Fruit fly (Drosophila melanogaster) whole organism, embryonic: Measurements from ENCODE around the gene CG34057.

ENCODE experiments used
- Atf3 ChIP-seq: fragments of 200-800 bp; sonication (Bioruptor generic); optimal IDR thresholded peaks from 3 replicates; lab custom pipeline; 2016; ENCODE audit warnings: missing biosample characterization, missing genetic modification characterization
- C15 ChIP-seq: fragments of 200-800 bp; sonication (Bioruptor generic); IDR thresholded peaks from 3 replicates; pipeline ENCODE4 v1.3.6; 2022; ENCODE audit warnings: missing biosample characterization, missing genetic modification characterization
- CG10321 ChIP-seq: fragments of 200-800 bp; sonication (Bioruptor generic); IDR thresholded peaks from 2 replicates; pipeline ENCODE4 v1.3.6; 2022; ENCODE audit warnings: missing biosample characterization, missing genetic modification characterization
- CG10366 ChIP-seq: fragments of 200-800 bp; sonication (Bioruptor generic); IDR thresholded peaks from 2 replicates; pipeline ENCODE4 v1.3.6; 2022; ENCODE audit warnings: missing biosample characterization, missing genetic modification characterization
- CG10431 ChIP-seq: fragments of 200-800 bp; sonication (Bioruptor generic); optimal IDR thresholded peaks from 3 replicates; lab custom pipeline; 2018; ENCODE audit warnings: missing biosample characterization, mild to moderate bottlenecking, missing genetic modification characterization
- CG13287 ChIP-seq: fragments of 200-800 bp; sonication (Bioruptor generic); IDR thresholded peaks from 2 replicates; pipeline ENCODE4 v1.3.6; 2022; ENCODE audit warnings: missing biosample characterization, missing genetic modification characterization; ENCODE audit not compliant: partially characterized antibody
- CG13624 ChIP-seq: fragments of 200-800 bp; sonication (Bioruptor generic); optimal IDR thresholded peaks from 2 replicates; lab custom pipeline; 2016; ENCODE audit warnings: missing biosample characterization, missing genetic modification characterization
- CG13894 ChIP-seq: fragments of 200-800 bp; sonication (Bioruptor generic); optimal IDR thresholded peaks from 3 replicates; lab custom pipeline; 2018; ENCODE audit warnings: missing biosample characterization, mild to moderate bottlenecking, missing genetic modification characterization, moderate library complexity
- CG1602 ChIP-seq: fragments of 200-800 bp; sonication (Bioruptor generic); optimal IDR thresholded peaks from 3 replicates; lab custom pipeline; 2016; ENCODE audit warnings: missing biosample characterization, missing genetic modification characterization
- CG17361 ChIP-seq: fragments of 200-800 bp; sonication (Bioruptor generic); IDR thresholded peaks from 3 replicates; pipeline ENCODE4 v1.3.6; 2022; ENCODE audit warnings: missing biosample characterization, missing genetic modification characterization
- CG17802 ChIP-seq: fragments of 200-800 bp; sonication (Bioruptor generic); optimal IDR thresholded peaks from 2 replicates; lab custom pipeline; 2018; ENCODE audit warnings: missing biosample characterization, mild to moderate bottlenecking, missing genetic modification characterization, moderate library complexity
- CG17829 ChIP-seq: fragments of 200-800 bp; optimal IDR thresholded peaks from 2 replicates; lab custom pipeline; 2019; ENCODE audit warnings: missing biosample characterization, mild to moderate bottlenecking, missing genetic modification characterization, moderate library complexity
- CG18619 ChIP-seq: fragments of 200-800 bp; sonication (Bioruptor generic); optimal IDR thresholded peaks from 3 replicates; lab custom pipeline; 2017; ENCODE audit warnings: missing biosample characterization, mild to moderate bottlenecking, missing genetic modification characterization
- CG18764 ChIP-seq: fragments of 200-800 bp; sonication (Bioruptor generic); optimal IDR thresholded peaks from 3 replicates; lab custom pipeline; 2016; ENCODE audit warnings: missing biosample characterization, missing genetic modification characterization
- CG2875 ChIP-seq: fragments of 200-800 bp; sonication (Bioruptor generic); optimal IDR thresholded peaks from 2 replicates; lab custom pipeline; 2017; ENCODE audit warnings: missing biosample characterization, mild to moderate bottlenecking, missing genetic modification characterization, missing genetic modification reagents
- CG3281 ChIP-seq: fragments of 200-800 bp; sonication (Bioruptor generic); optimal IDR thresholded peaks from 3 replicates; lab custom pipeline; 2017; ENCODE audit warnings: missing biosample characterization, mild to moderate bottlenecking, missing genetic modification characterization
- CG43689 ChIP-seq: fragments of 200-800 bp; sonication (Bioruptor generic); IDR thresholded peaks from 2 replicates; pipeline ENCODE4 v1.3.6; 2022; ENCODE audit warnings: missing biosample characterization, missing genetic modification characterization
- CG4404 ChIP-seq: fragments of 200-800 bp; sonication (Bioruptor generic); IDR thresholded peaks from 2 replicates; pipeline ENCODE4 v1.3.6; 2022; ENCODE audit warnings: missing biosample characterization, missing genetic modification characterization
- CG7786 ChIP-seq: fragments of 200-800 bp; sonication (Bioruptor generic); optimal IDR thresholded peaks from 2 replicates; lab custom pipeline; 2016; ENCODE audit warnings: missing biosample characterization, missing genetic modification characterization
- CG8089 ChIP-seq: fragments of 200-800 bp; sonication (Bioruptor generic); optimal IDR thresholded peaks from 3 replicates; lab custom pipeline; 2016; ENCODE audit warnings: missing biosample characterization, missing genetic modification characterization
- D19A ChIP-seq: fragments of 200-800 bp; optimal IDR thresholded peaks from 3 replicates; lab custom pipeline; 2019; ENCODE audit warnings: missing biosample characterization, mild to moderate bottlenecking, missing genetic modification characterization, moderate library complexity
- E2f2 ChIP-seq: fragments of 200-800 bp; sonication (Bioruptor generic); IDR thresholded peaks from 2 replicates; pipeline ENCODE4 v1.3.6; 2022; ENCODE audit warnings: missing biosample characterization, missing genetic modification characterization
- Fer1 ChIP-seq: fragments of 200-800 bp; sonication (Bioruptor generic); optimal IDR thresholded peaks from 2 replicates; lab custom pipeline; 2017; ENCODE audit warnings: missing biosample characterization, mild to moderate bottlenecking, missing genetic modification characterization
- GATAe ChIP-seq: fragments of 200-800 bp; sonication (Bioruptor generic); conservative IDR thresholded peaks from 2 replicates; pipeline ENCODE4 v1.3.6; 2022; ENCODE audit warnings: missing biosample characterization, missing genetic modification characterization
- H15 ChIP-seq: fragments of 200-800 bp; sonication (Bioruptor generic); IDR thresholded peaks from 3 replicates; pipeline ENCODE4 v1.3.6; 2022; ENCODE audit warnings: missing biosample characterization, missing genetic modification characterization
- MBD-R2 ChIP-seq: fragments of 200-800 bp; sonication (Bioruptor generic); IDR thresholded peaks from 2 replicates; pipeline ENCODE4 v1.3.6; 2022; ENCODE audit warnings: missing biosample characterization, missing genetic modification characterization
- NC2β ChIP-seq: fragments of 200-800 bp; sonication (Bioruptor generic); optimal IDR thresholded peaks from 2 replicates; lab custom pipeline; 2016; ENCODE audit warnings: missing biosample characterization, missing genetic modification characterization
- NK7.1 ChIP-seq: fragments of 200-800 bp; sonication (Bioruptor generic); optimal IDR thresholded peaks from 3 replicates; lab custom pipeline; 2016; ENCODE audit warnings: missing biosample characterization, missing genetic modification characterization
- Trl ChIP-seq, 3 experiments: fragments of >200 bp in 2 of 3; fragments of 200-800 bp in 1 of 3; sonication (Bioruptor generic) in 1 of 3; optimal IDR thresholded peaks; 2 replicates in 1 of 3; 3 replicates in 2 of 3; lab custom pipeline; 2016 to 2017; ENCODE audit warnings: missing biosample characterization in 1 of 3, missing genetic modification characterization in 1 of 3
- ap ChIP-seq: fragments of 200-800 bp; sonication (Bioruptor generic); IDR thresholded peaks from 2 replicates; pipeline ENCODE4 v1.3.6; 2022; ENCODE audit warnings: missing biosample characterization, missing genetic modification characterization
- ara ChIP-seq: fragments of 200-800 bp; sonication (Bioruptor generic); IDR thresholded peaks from 2 replicates; pipeline ENCODE4 v1.3.6; 2022; ENCODE audit warnings: missing biosample characterization, missing genetic modification characterization
- bab2 ChIP-seq: fragments of 200-800 bp; sonication (Bioruptor generic); optimal IDR thresholded peaks from 2 replicates; lab custom pipeline; 2016; ENCODE audit warnings: missing biosample characterization, missing genetic modification characterization
- bigmax ChIP-seq: fragments of 200-800 bp; sonication (Bioruptor generic); optimal IDR thresholded peaks from 2 replicates; lab custom pipeline; 2018; ENCODE audit warnings: missing biosample characterization, mild to moderate bottlenecking, missing genetic modification characterization
- crp ChIP-seq, 2 experiments: fragments of 200-800 bp; sonication (Bioruptor generic); optimal IDR thresholded peaks; 2 replicates in 1 of 2; 3 replicates in 1 of 2; lab custom pipeline; 2017; ENCODE audit warnings: missing biosample characterization in 2 of 2, missing genetic modification characterization in 2 of 2, mild to moderate bottlenecking in 1 of 2, moderate library complexity in 1 of 2
- dm ChIP-seq: fragments of 200-800 bp; sonication (Bioruptor generic); optimal IDR thresholded peaks from 3 replicates; lab custom pipeline; 2016; ENCODE audit warnings: missing biosample characterization, missing genetic modification characterization
- dmrt99B ChIP-seq: fragments of 200-800 bp; sonication (Bioruptor generic); optimal IDR thresholded peaks from 2 replicates; lab custom pipeline; 2018; ENCODE audit warnings: missing biosample characterization, mild to moderate bottlenecking, missing genetic modification characterization, moderate library complexity
- fu2 ChIP-seq: fragments of 200-800 bp; sonication (Bioruptor generic); optimal IDR thresholded peaks from 2 replicates; lab custom pipeline; 2016; ENCODE audit warnings: missing biosample characterization, missing genetic modification characterization
- lab ChIP-seq: fragments of 200-800 bp; sonication (Bioruptor generic); optimal IDR thresholded peaks from 3 replicates; lab custom pipeline; 2017; ENCODE audit warnings: missing biosample characterization, missing genetic modification characterization, mild to moderate bottlenecking, moderate library complexity, missing genetic modification reagents
- maf-S ChIP-seq: fragments of 200-800 bp; sonication (Bioruptor generic); optimal IDR thresholded peaks from 2 replicates; lab custom pipeline; 2016; ENCODE audit warnings: missing biosample characterization, missing genetic modification characterization
- nom ChIP-seq: fragments of 200-800 bp; sonication (Bioruptor generic); optimal IDR thresholded peaks from 2 replicates; lab custom pipeline; 2017; ENCODE audit warnings: missing biosample characterization, missing genetic modification characterization, mild to moderate bottlenecking, moderate library complexity, missing genetic modification reagents
- phol ChIP-seq: fragments of 200-800 bp; sonication (Bioruptor generic); optimal IDR thresholded peaks from 3 replicates; lab custom pipeline; 2018; ENCODE audit warnings: missing biosample characterization, mild to moderate bottlenecking, missing genetic modification characterization, moderate library complexity
- pum ChIP-seq: fragments of 200-800 bp; sonication (Bioruptor generic); optimal IDR thresholded peaks from 2 replicates; lab custom pipeline; 2016; ENCODE audit warnings: missing biosample characterization, missing genetic modification characterization
- repo ChIP-seq: fragments of 200-800 bp; sonication (Bioruptor generic); optimal IDR thresholded peaks from 2 replicates; lab custom pipeline; 2016; ENCODE audit warnings: missing biosample characterization, missing genetic modification characterization
- run ChIP-seq: fragments of 200-800 bp; sonication (Bioruptor generic); optimal IDR thresholded peaks from 3 replicates; lab custom pipeline; 2018; ENCODE audit warnings: missing biosample characterization, mild to moderate bottlenecking, missing genetic modification characterization
- sd ChIP-seq: fragments of 200-800 bp; sonication (Bioruptor generic); optimal IDR thresholded peaks from 3 replicates; lab custom pipeline; 2018; ENCODE audit warnings: missing biosample characterization, mild to moderate bottlenecking, missing genetic modification characterization, moderate library complexity
- tgo ChIP-seq: fragments of 200-800 bp; sonication (Bioruptor generic); IDR thresholded peaks from 3 replicates; pipeline ENCODE4 v1.3.6; 2022; ENCODE audit warnings: missing biosample characterization, missing genetic modification characterization
- tll ChIP-seq, 2 experiments: fragments of 200-800 bp in 1 of 2; fragments of >200 bp in 1 of 2; sonication (Bioruptor generic) in 1 of 2; optimal IDR thresholded peaks; 2 replicates each; lab custom pipeline; 2017 to 2019; ENCODE audit warnings: missing biosample characterization in 2 of 2, missing genetic modification characterization in 2 of 2, mild to moderate bottlenecking in 1 of 2, moderate library complexity in 1 of 2
- tna ChIP-seq: fragments of 200-800 bp; sonication (Bioruptor generic); IDR thresholded peaks from 2 replicates; pipeline ENCODE4 v1.3.6; 2022; ENCODE audit warnings: missing biosample characterization, missing genetic modification characterization; ENCODE audit not compliant: partially characterized antibody
- ttk ChIP-seq: fragments of 200-800 bp; sonication (Bioruptor generic); IDR thresholded peaks from 2 replicates; pipeline ENCODE4 v2.1.2; 2022; ENCODE audit warnings: missing biosample characterization, missing genetic modification characterization
- zfh2 ChIP-seq: fragments of 200-800 bp; sonication (Bioruptor generic); optimal IDR thresholded peaks from 2 replicates; lab custom pipeline; 2016; ENCODE audit warnings: missing biosample characterization, missing genetic modification characterization

The CG34057 gene

dm6 chr3L:904364-904763 is 7.2 kb downstream of the CG34057 start (continued):
- TF ChIP-seq CG43689 (GFP tag; lab: Robert Waterston, UW) (0 out of 2 replicates have a peak, but pooled peaks have one; percentile 7), nom (GFP tag; lab: Kevin White, UChicago) (no peak), phol (tag; lab: Kevin White, UChicago) (peak; percentile 68), lab (GFP tag; lab: Kevin White, UChicago) (peak; percentile 42), crp (GFP tag; optimal IDR thresholded peaks at IDR 0.05; lab: Kevin White, UChicago) (no peak), run (no peak), CG7786 (GFP tag; lab: Kevin White, UChicago) (peak; percentile 34), CG13287 (no peak), CG1602 (GFP tag; lab: Kevin White, UChicago) (peak; percentile 61), ap (GFP tag; lab: Robert Waterston, UW) (no peak), bab2 (peak; percentile 40), Atf3 (peak; percentile 38), CG8089 (peak; percentile 46), H15 (peak; percentile 69; the same call in 2 of the 3 replicates), NK7.1 (peak; percentile 13), repo (peak; percentile 40), Fer1 (GFP tag; lab: Kevin White, UChicago) (no peak), CG4404 (GFP tag; lab: Robert Waterston, UW) (no peak; the same call in 1 of the 2 replicates), GATAe (GFP tag; lab: Robert Waterston, UW) (no peak), C15 (no peak), tna (no peak), maf-S (GFP tag; lab: Kevin White, UChicago) (peak; percentile 33), CG18619 (GFP tag; lab: Kevin White, UChicago) (peak; percentile 23), CG10431 (GFP tag; lab: Kevin White, UChicago) (peak; percentile 56), CG3281 (no peak), CG2875 (GFP tag; lab: Kevin White, UChicago) (peak; percentile 66), bigmax (GFP tag; lab: Kevin White, UChicago) (no peak), CG13624 (no peak), sd (tag; lab: Kevin White, UChicago) (no peak), pum (GFP tag; lab: Kevin White, UChicago) (peak; percentile 70), ttk (peak; percentile 62), CG10366 (GFP tag; lab: Robert Waterston, UW) (peak; percentile 48), ara (peak; percentile 89), MBD-R2 (GFP tag; lab: Robert Waterston, UW) (no peak), dm (GFP tag; lab: Kevin White, UChicago) (peak; percentile 5), CG17802 (tag; lab: Kevin White, UChicago) (peak; percentile 44), NC2β (GFP tag; lab: Kevin White, UChicago) (peak; percentile 49), Trl (optimal IDR thresholded peaks at IDR 0.05; lab: Kevin White, UChicago) (no peak), Trl (GFP tag; optimal IDR thresholded peaks at IDR 0.05; lab: Kevin White, UChicago) (peak; percentile 69), CG10321 (GFP tag; lab: Robert Waterston, UW) (no peak), CG17361 (GFP tag; lab: Robert Waterston, UW) (peak; percentile 47; the same call in 2 of the 3 replicates), CG18764 (GFP tag; lab: Kevin White, UChicago) (peak; percentile 21), D19A (peak; percentile 66), CG13894 (no peak), tgo (peak; percentile 26; the same call in 1 of the 3 replicates), tll (GFP tag; optimal IDR thresholded peaks at IDR 0.05; lab: Kevin White, UChicago) (no peak), zfh2 (GFP tag; lab: Kevin White, UChicago) (no peak), dmrt99B (peak; percentile 60), E2f2 (GFP tag; lab: Robert Waterston, UW) (peak; percentile 15; the same call in 1 of the 2 replicates), CG17829 (tag; lab: Kevin White, UChicago) (peak; percentile 75), fu2 (no peak)
